Worm (Caenorhabditis elegans): ENCODE measurements around the gene W05H9.4.
A peak's percentile ranks its signal among the peaks of the same experiment; 100 is the strongest.

Gene W05H9.4

ce11 chrX:6279625-6280024 is 16.2 kb downstream of the W05H9.4 start, which contains the start of gene col-166:
TSS of gene col-166 (plus strand) at chrX:6280016.
- TF ChIP-seq unc-62 (GFP tag; optimal IDR thresholded peaks at IDR 0.05) (no peak), nhr-43 (tag; optimal IDR thresholded peaks at IDR 0.05; ENCODE audit: poor library complexity, severe bottlenecking) (peak; percentile 43), ama-1 (optimal IDR thresholded peaks at IDR 0.05) (peak; percentile 53), nhr-25 (tag; optimal IDR thresholded peaks at IDR 0.05) (peak; percentile 92)

ce11 chrX:6280998-6281397 is 17.6 kb downstream of the W05H9.4 start:
- TF ChIP-seq aly-2 (tag; optimal IDR thresholded peaks at IDR 0.05) (no peak), R02D3.7 (tag; optimal IDR thresholded peaks at IDR 0.05) (peak; percentile 6), nhr-23 (tag; optimal IDR thresholded peaks at IDR 0.05) (no peak), nhr-77 (tag; optimal IDR thresholded peaks at IDR 0.05) (no peak), nfya-1 (tag; optimal IDR thresholded peaks at IDR 0.05; ENCODE audit: insufficient read depth) (peak; percentile 19), lsy-12 (tag; optimal IDR thresholded peaks at IDR 0.05) (no peak), elt-1 (tag; optimal IDR thresholded peaks at IDR 0.05) (no peak), daf-12 (tag; optimal IDR thresholded peaks at IDR 0.05) (no peak), fkh-10 (GFP tag; optimal IDR thresholded peaks at IDR 0.05) (no peak), ceh-16 (tag; optimal IDR thresholded peaks at IDR 0.05) (peak; percentile 19), nhr-67 (tag; optimal IDR thresholded peaks at IDR 0.05) (no peak), elt-3 (tag; optimal IDR thresholded peaks at IDR 0.05) (peak in 2 of 3 experiments; percentile 7 to 15), ceh-82 (tag; optimal IDR thresholded peaks at IDR 0.05) (peak; percentile 18), jun-1 (tag; optimal IDR thresholded peaks at IDR 0.05) (no peak), ztf-11 (tag; optimal IDR thresholded peaks at IDR 0.05) (no peak), pha-4 (tag; optimal IDR thresholded peaks at IDR 0.05) (no peak), nhr-12 (tag; optimal IDR thresholded peaks at IDR 0.05) (no peak), hmg-11 (tag; optimal IDR thresholded peaks at IDR 0.05) (no peak), tbx-2 (tag; optimal IDR thresholded peaks at IDR 0.05) (no peak), lin-39 (tag; optimal IDR thresholded peaks at IDR 0.05) (no peak), nhr-25 (tag; optimal IDR thresholded peaks at IDR 0.05) (peak; percentile 91), egl-5 (tag; optimal IDR thresholded peaks at IDR 0.05) (no peak), ztf-4 (tag; optimal IDR thresholded peaks at IDR 0.05) (peak; percentile 69), ama-1 (optimal IDR thresholded peaks at IDR 0.05) (peak; percentile 91), nhr-43 (tag; optimal IDR thresholded peaks at IDR 0.05; ENCODE audit: poor library complexity, severe bottlenecking) (peak; percentile 66)

- no peak for TF ChIP-seq nfya-1 (tag; optimal IDR thresholded peaks at IDR 0.05; ENCODE audit: insufficient read depth)
- peak; percentile 56 for TF ChIP-seq nhr-43 (tag; optimal IDR thresholded peaks at IDR 0.05; ENCODE audit: poor library complexity, severe bottlenecking)
- TF ChIP-seq hmg-11 (tag; optimal IDR thresholded peaks at IDR 0.05), result peak; percentile 0
- no peak for TF ChIP-seq unc-62 (GFP tag; optimal IDR thresholded peaks at IDR 0.05)
- peak; percentile 31 for TF ChIP-seq tbx-2 (tag; optimal IDR thresholded peaks at IDR 0.05)
- peak; percentile 12 for TF ChIP-seq nhr-23 (tag; optimal IDR thresholded peaks at IDR 0.05)
- peak; percentile 49 for TF ChIP-seq nhr-25 (tag; optimal IDR thresholded peaks at IDR 0.05)
- TF ChIP-seq elt-2 (tag; optimal IDR thresholded peaks at IDR 0.05), result peak; percentile 24
- TF ChIP-seq snpc-4 (tag; optimal IDR thresholded peaks at IDR 0.05), result no peak
These were observed 22.7 kb downstream of the W05H9.4 start for ce11 chrX:6286154-6286553.

ce11 chrX:6289038-6289437 is 25.6 kb downstream of the W05H9.4 start:
- no peak for TF ChIP-seq nhr-11 (tag; optimal IDR thresholded peaks at IDR 0.05)

- TF ChIP-seq egl-27 (tag; optimal IDR thresholded peaks at IDR 0.05), result no peak
- TF ChIP-seq unc-62 (GFP tag; optimal IDR thresholded peaks at IDR 0.05), result no peak
- TF ChIP-seq lin-15B (tag; optimal IDR thresholded peaks at IDR 0.05), result no peak
- TF ChIP-seq snpc-4 (tag; optimal IDR thresholded peaks at IDR 0.05), result no peak
- no peak for TF ChIP-seq elt-3 (tag; optimal IDR thresholded peaks at IDR 0.05)
- no peak for TF ChIP-seq nhr-67 (tag; optimal IDR thresholded peaks at IDR 0.05)
- TF ChIP-seq nhr-28 (tag; optimal IDR thresholded peaks at IDR 0.05), result no peak
- no peak for TF ChIP-seq skn-1 (tag; optimal IDR thresholded peaks at IDR 0.05)
- TF ChIP-seq hmg-11 (tag; optimal IDR thresholded peaks at IDR 0.05), result no peak
- no peak for TF ChIP-seq daf-12 (tag; optimal IDR thresholded peaks at IDR 0.05)
- no peak for TF ChIP-seq mml-1 (tag; optimal IDR thresholded peaks at IDR 0.05)
- no peak for TF ChIP-seq R02D3.7 (tag; optimal IDR thresholded peaks at IDR 0.05)
- no peak for TF ChIP-seq unc-39 (tag; optimal IDR thresholded peaks at IDR 0.05)
- TF ChIP-seq fkh-2 (tag; optimal IDR thresholded peaks at IDR 0.05), result no peak
- no peak for TF ChIP-seq ceh-16 (tag; optimal IDR thresholded peaks at IDR 0.05)
- no peak for TF ChIP-seq aly-2 (tag; optimal IDR thresholded peaks at IDR 0.05)
- TF ChIP-seq nhr-23 (tag; optimal IDR thresholded peaks at IDR 0.05), result no peak
- TF ChIP-seq ceh-82 (tag; optimal IDR thresholded peaks at IDR 0.05), result no peak
- no peak for TF ChIP-seq ama-1 (optimal IDR thresholded peaks at IDR 0.05)
These were observed 28.2 kb downstream of the W05H9.4 start, which contains the start of gene lev-9 for ce11 chrX:6291632-6292031. TSS of gene lev-9 (minus strand) at chrX:6291732.

Data from whole organism, L3 larva.